Worm (Caenorhabditis elegans) whole organism, L3 larva: ENCODE results near the gene C16D9.1.

Source experiments
- R02D3.7 ChIP-seq: fragments of 150-350 bp; optimal IDR thresholded peaks from 2 replicates; lab custom pipeline; 2014; ENCODE audit warnings: missing biosample characterization, missing genetic modification characterization
- ZK546.5 ChIP-seq: sonication (generic microtip); optimal IDR thresholded peaks from 2 replicates; lab custom pipeline; 2017; ENCODE audit warnings: missing biosample characterization, missing genetic modification characterization
- aly-2 ChIP-seq: fragments of 150-350 bp; optimal IDR thresholded peaks from 2 replicates; lab custom pipeline; 2014; ENCODE audit warnings: missing biosample characterization, missing genetic modification characterization
- ama-1 ChIP-seq: fragments of 150-350 bp; optimal IDR thresholded peaks from 2 replicates; lab custom pipeline; 2018
- ceh-28 ChIP-seq: fragments of 150-350 bp; optimal IDR thresholded peaks from 2 replicates; lab custom pipeline; 2014; ENCODE audit warnings: missing biosample characterization, missing genetic modification reagents, missing genetic modification characterization
- ceh-9 ChIP-seq: sonication (generic microtip); optimal IDR thresholded peaks from 2 replicates; lab custom pipeline; 2018; ENCODE audit warnings: missing biosample characterization, missing genetic modification characterization
- daf-12 ChIP-seq: fragments of 150-350 bp; optimal IDR thresholded peaks from 2 replicates; lab custom pipeline; 2014; ENCODE audit warnings: missing biosample characterization, missing genetic modification reagents, missing genetic modification characterization
- egl-27 ChIP-seq: sonication (generic microtip); optimal IDR thresholded peaks from 4 replicates; lab custom pipeline; 2017; ENCODE audit warnings: missing biosample characterization, missing genetic modification reagents, missing genetic modification characterization
- egl-5 ChIP-seq: fragments of 150-350 bp; optimal IDR thresholded peaks from 2 replicates; lab custom pipeline; 2017; ENCODE audit warnings: missing biosample characterization, missing genetic modification reagents, missing genetic modification characterization, inconsistent platforms
- elt-1 ChIP-seq: fragments of 150-350 bp; optimal IDR thresholded peaks from 2 replicates; lab custom pipeline; 2014; ENCODE audit warnings: missing biosample characterization, missing genetic modification characterization
- elt-3 ChIP-seq, 3 experiments: fragments of 150-350 bp in 1 of 3; sonication (generic microtip) in 2 of 3; optimal IDR thresholded peaks; 2 replicates in 2 of 3; 4 replicates in 1 of 3; lab custom pipeline; 2014 to 2017; ENCODE audit warnings: missing biosample characterization in 3 of 3, missing genetic modification characterization in 3 of 3
- fkh-10 ChIP-seq: sonication (generic microtip); optimal IDR thresholded peaks from 2 replicates; lab custom pipeline; 2017; ENCODE audit warnings: missing biosample characterization, missing genetic modification reagents, missing genetic modification characterization
- hmg-11 ChIP-seq: sonication (generic microtip); optimal IDR thresholded peaks from 2 replicates; lab custom pipeline; 2016; ENCODE audit warnings: missing genetic modification characterization, missing compliant biosample characterization
- jun-1 ChIP-seq: fragments of 150-350 bp; optimal IDR thresholded peaks from 2 replicates; lab custom pipeline; 2014; ENCODE audit warnings: missing biosample characterization, missing genetic modification reagents, missing genetic modification characterization
- lin-15B ChIP-seq: fragments of 150-350 bp; optimal IDR thresholded peaks from 2 replicates; lab custom pipeline; 2014; ENCODE audit warnings: missing biosample characterization, missing genetic modification characterization
- lin-39 ChIP-seq: fragments of 150-350 bp; optimal IDR thresholded peaks from 2 replicates; lab custom pipeline; 2018; ENCODE audit warnings: missing biosample characterization, missing genetic modification reagents, missing genetic modification characterization
- lsy-12 ChIP-seq: sonication (generic microtip); optimal IDR thresholded peaks from 2 replicates; lab custom pipeline; 2016; ENCODE audit warnings: mild to moderate bottlenecking, missing genetic modification characterization, missing compliant biosample characterization
- mdl-1 ChIP-seq: fragments of 150-350 bp; optimal IDR thresholded peaks from 2 replicates; lab custom pipeline; 2014; ENCODE audit warnings: missing biosample characterization, missing genetic modification characterization
- mml-1 ChIP-seq: fragments of 150-350 bp; sonication (generic microtip); optimal IDR thresholded peaks from 3 replicates; lab custom pipeline; 2014; ENCODE audit warnings: missing biosample characterization, missing genetic modification characterization
- nfya-1 ChIP-seq: sonication (generic microtip); optimal IDR thresholded peaks from 2 replicates; lab custom pipeline; 2017; ENCODE audit warnings: missing genetic modification characterization, mild to moderate bottlenecking, missing compliant biosample characterization, antibody characterized with exemption, moderate library complexity; ENCODE audit not compliant: insufficient read depth
- nhr-12 ChIP-seq: fragments of 150-350 bp; optimal IDR thresholded peaks from 2 replicates; lab custom pipeline; 2014; ENCODE audit warnings: missing biosample characterization, missing genetic modification characterization
- nhr-23 ChIP-seq: fragments of 150-350 bp; optimal IDR thresholded peaks from 2 replicates; lab custom pipeline; 2014; ENCODE audit warnings: missing biosample characterization, missing genetic modification reagents, missing genetic modification characterization
- nhr-25 ChIP-seq: sonication (generic microtip); optimal IDR thresholded peaks from 2 replicates; lab custom pipeline; 2017; ENCODE audit warnings: missing biosample characterization, missing genetic modification characterization
- nhr-28 ChIP-seq: fragments of 150-350 bp; optimal IDR thresholded peaks from 2 replicates; lab custom pipeline; 2014; ENCODE audit warnings: missing biosample characterization, missing genetic modification characterization
- nhr-43 ChIP-seq: sonication (generic microtip); optimal IDR thresholded peaks from 2 replicates; lab custom pipeline; 2016; ENCODE audit warnings: mild to moderate bottlenecking, missing genetic modification characterization, missing compliant biosample characterization; ENCODE audit not compliant: poor library complexity, severe bottlenecking
- nhr-67 ChIP-seq: fragments of 150-350 bp; optimal IDR thresholded peaks from 2 replicates; lab custom pipeline; 2014; ENCODE audit warnings: missing biosample characterization, missing genetic modification characterization
- nhr-76 ChIP-seq: fragments of 150-350 bp; sonication (generic microtip); optimal IDR thresholded peaks from 5 replicates; lab custom pipeline; 2014; ENCODE audit warnings: missing biosample characterization, missing genetic modification characterization
- nhr-77 ChIP-seq: fragments of 150-350 bp; optimal IDR thresholded peaks from 2 replicates; lab custom pipeline; 2014; ENCODE audit warnings: missing biosample characterization, missing genetic modification characterization
- pha-4 ChIP-seq: fragments of 150-350 bp; optimal IDR thresholded peaks from 2 replicates; lab custom pipeline; 2014; ENCODE audit warnings: missing biosample characterization, missing genetic modification reagents, missing genetic modification characterization
- skn-1 ChIP-seq: fragments of 150-350 bp; optimal IDR thresholded peaks from 2 replicates; lab custom pipeline; 2014; ENCODE audit warnings: missing biosample characterization, missing genetic modification characterization
- snpc-4 ChIP-seq: fragments of 150-350 bp; optimal IDR thresholded peaks from 2 replicates; lab custom pipeline; 2014; ENCODE audit warnings: missing biosample characterization, missing genetic modification characterization
- tbx-2 ChIP-seq: sonication (generic microtip); optimal IDR thresholded peaks from 2 replicates; lab custom pipeline; 2016; ENCODE audit warnings: mild to moderate bottlenecking, missing genetic modification characterization, missing compliant biosample characterization
- unc-39 ChIP-seq: sonication (generic microtip); optimal IDR thresholded peaks from 4 replicates; lab custom pipeline; 2017; ENCODE audit warnings: missing biosample characterization, missing genetic modification characterization
- ztf-11 ChIP-seq: fragments of 150-350 bp; optimal IDR thresholded peaks from 2 replicates; lab custom pipeline; 2014; ENCODE audit warnings: missing biosample characterization, missing genetic modification characterization

The C16D9.1 gene

DNA sequence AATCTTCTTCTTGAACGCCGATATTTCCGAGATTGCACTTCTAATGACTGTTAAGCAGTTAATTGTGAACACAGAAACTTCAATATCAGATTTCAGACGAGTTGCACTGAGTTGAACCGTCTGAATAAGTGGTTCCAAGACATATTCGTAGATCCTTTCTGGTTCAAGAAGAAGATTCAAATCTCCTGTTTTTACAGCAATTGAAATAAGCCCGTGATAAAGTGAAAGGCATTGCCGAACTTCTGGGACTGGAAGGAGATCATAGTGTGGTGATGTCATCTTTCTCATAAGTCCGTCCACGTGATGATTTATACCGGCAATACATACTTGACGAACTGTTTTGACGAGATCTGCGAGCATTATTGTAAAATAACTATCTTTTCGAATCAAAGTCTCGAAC lies 39.6 kb upstream of the C16D9.1 start:
- TF ChIP-seq lsy-12 (no peak), jun-1 (tag; lab: Kevin White, UChicago) (no peak), daf-12 (no peak), ztf-11 (tag; lab: Kevin White, UChicago) (no peak), tbx-2 (no peak), lin-39 (no peak), egl-5 (tag; lab: Kevin White, UChicago) (no peak), snpc-4 (tag; lab: Kevin White, UChicago) (no peak), nhr-25 (tag; lab: Kevin White, UChicago) (no peak), skn-1 (tag; lab: Kevin White, UChicago) (no peak), pha-4 (tag; lab: Kevin White, UChicago) (no peak), elt-3 (tag; optimal IDR thresholded peaks at IDR 0.05; lab: Kevin White, UChicago) (no peak), mml-1 (no peak), nhr-76 (tag; lab: Kevin White, UChicago) (no peak)
- TF ChIP-seq, all 47 proteins: peak for 0

DNA sequence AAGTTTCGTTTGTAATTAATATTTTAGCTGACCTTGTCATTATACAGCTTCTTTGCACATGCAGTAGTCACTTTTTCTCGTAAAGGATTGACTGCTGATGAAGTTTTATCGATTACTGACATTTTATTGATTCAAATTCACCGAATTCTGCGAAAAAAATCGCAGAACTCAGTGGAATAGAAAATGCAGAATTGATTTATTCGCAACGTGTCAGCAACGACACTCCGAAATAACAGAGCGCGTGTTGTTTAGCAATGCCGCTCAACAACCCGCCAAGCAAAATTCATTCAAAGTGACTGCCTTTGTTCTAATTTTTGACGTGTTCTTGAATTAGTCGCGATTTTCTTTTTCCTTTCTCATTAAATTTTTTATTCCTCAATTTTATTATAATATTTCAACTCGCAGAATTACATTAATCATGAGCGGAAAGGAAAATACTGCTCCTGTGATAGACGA lies 38.0 kb upstream of the C16D9.1 start, which contains the start of the genes cogc-6 and air-1:
Gene cogc-6, minus strand, starts transcription at position 234 of the 456 bp plus-strand sequence.
Gene air-1, plus strand, starts transcription at position 406 of the 456 bp plus-strand sequence.
- TF ChIP-seq lin-15B = peak; percentile 25
- TF ChIP-seq unc-39 (tag; lab: Kevin White, UChicago) = no peak
- peak; percentile 60 for TF ChIP-seq ceh-28 (tag; lab: Kevin White, UChicago)
- peak; percentile 53 for TF ChIP-seq snpc-4 (tag; lab: Kevin White, UChicago)
- TF ChIP-seq nfya-1 (tag; lab: Kevin White, UChicago) = peak; percentile 41
- no peak for TF ChIP-seq ZK546.5 (tag; lab: Kevin White, UChicago)
- TF ChIP-seq lin-39 = no peak
- no peak for TF ChIP-seq egl-27 (tag; lab: Kevin White, UChicago)
- no peak for TF ChIP-seq mdl-1 (tag; lab: Kevin White, UChicago)
- TF ChIP-seq nhr-43 (tag; lab: Kevin White, UChicago) = no peak
- peak; percentile 35 for TF ChIP-seq nhr-23 (tag; lab: Kevin White, UChicago)
- no peak for TF ChIP-seq mml-1
- TF ChIP-seq pha-4 (tag; lab: Kevin White, UChicago) = peak; percentile 43

DNA sequence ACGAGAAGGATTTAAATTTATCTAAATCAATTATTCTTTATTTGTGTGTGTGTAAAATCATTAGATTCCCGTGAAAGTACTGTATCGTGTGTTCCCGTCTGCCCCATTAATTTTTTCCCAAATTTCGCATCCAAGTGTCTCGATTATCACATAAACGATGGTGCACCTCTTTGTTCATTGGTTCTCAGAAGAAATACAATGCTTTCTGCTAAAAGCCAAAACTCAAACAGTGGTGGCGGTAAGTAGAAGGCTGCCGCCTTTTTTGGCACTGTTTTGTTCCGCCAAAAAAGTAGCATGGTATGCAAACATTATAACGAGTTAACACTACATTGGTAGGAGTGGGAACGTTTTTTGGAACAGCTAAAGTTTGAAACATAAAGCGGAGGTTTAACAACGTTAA lies 35.7 kb upstream of the C16D9.1 start:
- TF ChIP-seq hmg-11 (tag; lab: Kevin White, UChicago) = no peak
- TF ChIP-seq snpc-4 (tag; lab: Kevin White, UChicago) = no peak

DNA sequence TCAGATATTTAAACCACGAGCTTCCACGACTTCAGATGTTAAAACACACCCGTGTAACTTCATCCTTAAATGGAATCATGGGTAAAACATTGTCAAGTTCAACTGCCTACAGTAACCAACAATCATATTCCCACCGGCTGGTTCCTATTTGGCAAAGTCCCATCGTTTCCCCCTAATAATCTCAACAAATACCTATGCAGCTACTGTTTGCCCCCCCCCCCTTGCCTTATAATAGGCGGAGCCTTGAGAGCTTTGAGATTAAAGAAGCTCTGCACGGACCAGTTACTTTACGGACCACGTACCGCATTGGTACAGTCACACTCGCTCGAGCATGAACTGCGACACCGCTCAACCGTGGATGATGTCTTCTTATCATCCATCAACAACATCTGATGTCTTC lies 34.5 kb upstream of the C16D9.1 start, which contains the start of gene pax-1:
Gene pax-1, plus strand, starts transcription at position 301 of the 400 bp plus-strand sequence.
- TF ChIP-seq nhr-23 (tag; lab: Kevin White, UChicago) (no peak), nfya-1 (tag; lab: Kevin White, UChicago) (no peak), tbx-2 (no peak), snpc-4 (tag; lab: Kevin White, UChicago) (no peak), nhr-67 (tag; lab: Kevin White, UChicago) (no peak), ceh-9 (tag; lab: Kevin White, UChicago) (no peak), skn-1 (tag; lab: Kevin White, UChicago) (no peak)

DNA sequence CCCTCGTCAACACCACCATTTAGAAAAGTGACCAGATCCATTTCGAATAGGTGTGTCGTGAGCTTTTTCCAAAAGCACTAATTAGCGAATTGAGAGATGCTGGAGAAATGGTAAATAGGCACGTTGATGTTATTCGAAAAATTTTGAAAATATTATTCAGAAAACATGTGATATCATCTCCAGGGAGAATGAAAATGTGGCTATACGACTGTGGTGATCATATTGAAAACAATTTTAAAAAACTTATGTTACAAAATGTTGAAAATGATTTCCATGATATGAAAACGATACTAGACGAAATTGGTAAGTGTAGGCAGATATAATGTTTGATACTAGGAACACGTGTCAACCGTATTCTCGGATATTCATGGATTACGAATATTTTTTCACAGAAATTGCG lies 32.3 kb upstream of the C16D9.1 start, which contains the start of gene K07C11.10:
Gene K07C11.10, minus strand, starts transcription at position 101 of the 400 bp plus-strand sequence.
- TF ChIP-seq nhr-67 (tag; lab: Kevin White, UChicago) (no peak), ama-1 (no peak), ceh-28 (tag; lab: Kevin White, UChicago) (no peak), hmg-11 (tag; lab: Kevin White, UChicago) (no peak), aly-2 (no peak), nhr-28 (no peak), R02D3.7 (tag; lab: Kevin White, UChicago) (no peak), nhr-12 (tag; lab: Kevin White, UChicago) (no peak), skn-1 (tag; lab: Kevin White, UChicago) (no peak), mml-1 (no peak), nhr-77 (tag; lab: Kevin White, UChicago) (no peak), daf-12 (no peak), lsy-12 (no peak), unc-39 (tag; lab: Kevin White, UChicago) (no peak), nhr-43 (tag; lab: Kevin White, UChicago) (no peak), fkh-10 (no peak), elt-1 (tag; lab: Kevin White, UChicago) (no peak), ztf-11 (tag; lab: Kevin White, UChicago) (no peak)
